Worm (Caenorhabditis elegans): ENCODE data around the gene ace-4.

- no peak for TF ChIP-seq nhr-11 (tag; optimal IDR thresholded peaks at IDR 0.05)
- no peak for TF ChIP-seq lsy-2 (tag; optimal IDR thresholded peaks at IDR 0.05)
Observed at ce11 chrII:14187456-14187855, 10.4 kb upstream of the ace-4 start.

Measured in whole organism, L1 larva.